Fruit fly (Drosophila melanogaster) whole organism, embryonic: ENCODE data around the gene CG31459.

Source experiments
- CG7357 ChIP-seq: fragments of 200-800 bp; sonication (Bioruptor generic); IDR thresholded peaks from 3 replicates; pipeline ENCODE4 v1.3.6; 2022; ENCODE audit warnings: missing biosample characterization, missing genetic modification characterization
- her ChIP-seq: fragments of 200-800 bp; sonication (Bioruptor generic); optimal IDR thresholded peaks from 2 replicates; lab custom pipeline; 2016; ENCODE audit warnings: missing biosample characterization, missing genetic modification characterization

DNA sequence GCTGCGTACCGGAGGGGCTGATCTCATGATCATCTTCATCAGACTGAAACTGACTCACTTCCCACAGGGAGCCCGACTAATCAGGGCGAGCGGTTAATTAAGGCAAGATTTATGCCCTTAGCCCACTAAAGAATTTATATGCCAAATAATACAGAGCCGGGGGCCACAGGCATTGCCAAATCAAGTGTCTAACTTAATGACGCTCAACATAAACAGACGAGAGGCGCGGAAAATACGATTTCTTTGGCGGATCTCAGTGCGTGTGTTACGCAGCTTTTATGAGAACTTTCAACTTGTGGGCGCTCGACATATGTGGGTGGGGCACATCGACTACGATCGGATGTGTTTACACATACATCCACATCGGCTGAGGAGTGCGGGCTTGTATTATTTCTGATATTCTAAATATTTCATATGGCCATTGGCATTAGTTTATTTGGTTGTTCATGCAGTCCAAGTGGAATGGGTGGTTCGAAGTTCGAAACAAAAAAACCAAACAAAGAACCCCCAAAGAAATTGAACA, 13.8 kb upstream of the CG31459 start:
- TF ChIP-seq CG7357 (GFP tag; lab: Robert Waterston, UW) (no peak), her (no peak)
